Fruit fly (Drosophila melanogaster) whole organism, embryonic: ENCODE data around the gene foxo.

Experiments used
- Abd-B ChIP-seq: fragments of 200-800 bp; sonication (Bioruptor generic); optimal IDR thresholded peaks from 2 replicates; lab custom pipeline; 2018; ENCODE audit warnings: missing biosample characterization, mild to moderate bottlenecking, missing genetic modification characterization, moderate library complexity
- CG10267 ChIP-seq: fragments of 200-800 bp; sonication (Bioruptor generic); optimal IDR thresholded peaks from 2 replicates; lab custom pipeline; 2018; ENCODE audit warnings: missing biosample characterization, mild to moderate bottlenecking, missing genetic modification characterization, moderate library complexity
- CG10979 ChIP-seq: fragments of 200-800 bp; sonication (Bioruptor generic); optimal IDR thresholded peaks from 2 replicates; lab custom pipeline; 2018; ENCODE audit warnings: missing biosample characterization, mild to moderate bottlenecking, missing genetic modification characterization, moderate library complexity
- CG12659 ChIP-seq: fragments of 200-800 bp; sonication (Bioruptor generic); optimal IDR thresholded peaks from 3 replicates; lab custom pipeline; 2017; ENCODE audit warnings: mild to moderate bottlenecking, missing biosample characterization, missing genetic modification reagents, missing genetic modification characterization
- CG13296 ChIP-seq: fragments of 200-800 bp; sonication (Bioruptor generic); optimal IDR thresholded peaks from 3 replicates; lab custom pipeline; 2018; ENCODE audit warnings: missing biosample characterization, mild to moderate bottlenecking, missing genetic modification characterization
- CG15514 ChIP-seq: fragments of 200-800 bp; sonication (Bioruptor generic); optimal IDR thresholded peaks from 3 replicates; lab custom pipeline; 2017; ENCODE audit warnings: missing biosample characterization, missing genetic modification characterization, mild to moderate bottlenecking, moderate library complexity, missing genetic modification reagents
- CG15601 ChIP-seq: fragments of 200-800 bp; sonication (Bioruptor generic); optimal IDR thresholded peaks from 3 replicates; lab custom pipeline; 2019; ENCODE audit warnings: missing biosample characterization, mild to moderate bottlenecking, missing genetic modification characterization, moderate library complexity
- CG16813 ChIP-seq: fragments of 200-800 bp; sonication (Bioruptor generic); IDR thresholded peaks from 3 replicates; pipeline ENCODE4 v1.3.6; 2022; ENCODE audit warnings: missing biosample characterization, missing genetic modification characterization; ENCODE audit not compliant: partially characterized antibody
- CG16863 ChIP-seq: fragments of 200-800 bp; sonication (Bioruptor generic); optimal IDR thresholded peaks from 3 replicates; lab custom pipeline; 2016; ENCODE audit warnings: missing biosample characterization, missing genetic modification characterization
- CG17385 ChIP-seq: fragments of 200-800 bp; sonication (Bioruptor generic); optimal IDR thresholded peaks from 3 replicates; lab custom pipeline; 2018; ENCODE audit warnings: missing biosample characterization, mild to moderate bottlenecking, missing genetic modification characterization
- CG2202 ChIP-seq: fragments of 200-800 bp; sonication (Bioruptor generic); optimal IDR thresholded peaks from 2 replicates; lab custom pipeline; 2018; ENCODE audit warnings: missing biosample characterization, mild to moderate bottlenecking, missing genetic modification characterization
- CG34376 ChIP-seq: fragments of 200-800 bp; sonication (Bioruptor generic); optimal IDR thresholded peaks from 2 replicates; lab custom pipeline; 2018; ENCODE audit warnings: missing biosample characterization, mild to moderate bottlenecking, missing genetic modification characterization
- CG5180 ChIP-seq: fragments of 200-800 bp; sonication (Bioruptor generic); optimal IDR thresholded peaks from 3 replicates; lab custom pipeline; 2017; ENCODE audit warnings: missing biosample characterization, missing genetic modification characterization, mild to moderate bottlenecking, moderate library complexity, missing genetic modification reagents
- CG6689 ChIP-seq: fragments of 200-800 bp; sonication (Bioruptor generic); IDR thresholded peaks from 2 replicates; pipeline ENCODE4 v1.3.6; 2022; ENCODE audit warnings: missing biosample characterization, missing genetic modification characterization
- CG7372 ChIP-seq: fragments of 200-800 bp; sonication (Bioruptor generic); IDR thresholded peaks from 2 replicates; pipeline ENCODE4 v1.3.6; 2022; ENCODE audit warnings: missing biosample characterization, missing genetic modification characterization
- CG7928 ChIP-seq: fragments of 200-800 bp; sonication (Bioruptor generic); optimal IDR thresholded peaks from 2 replicates; lab custom pipeline; 2017; ENCODE audit warnings: missing biosample characterization, mild to moderate bottlenecking, missing genetic modification characterization
- Camta ChIP-seq: fragments of 200-800 bp; sonication (Bioruptor generic); optimal IDR thresholded peaks from 2 replicates; lab custom pipeline; 2016; ENCODE audit warnings: missing biosample characterization, missing genetic modification characterization
- CrebB ChIP-seq: fragments of 200-800 bp; sonication (Bioruptor generic); optimal IDR thresholded peaks from 3 replicates; lab custom pipeline; 2018; ENCODE audit warnings: missing biosample characterization, mild to moderate bottlenecking, missing genetic modification characterization
- Elba2 ChIP-seq: fragments of 200-800 bp; sonication (Bioruptor generic); optimal IDR thresholded peaks from 3 replicates; lab custom pipeline; 2016; ENCODE audit warnings: missing biosample characterization, missing genetic modification characterization
- Ets65A ChIP-seq: fragments of 200-800 bp; sonication (Bioruptor generic); peaks from one replicate; lab custom pipeline; 2016; ENCODE audit warnings: missing biosample characterization, missing genetic modification characterization
- HLH4C ChIP-seq: fragments of 200-800 bp; sonication (Bioruptor generic); IDR thresholded peaks from 3 replicates; pipeline ENCODE4 v1.3.6; 2022; ENCODE audit warnings: missing biosample characterization, missing genetic modification characterization; ENCODE audit not compliant: partially characterized antibody
- MESR4 ChIP-seq: fragments of 200-800 bp; sonication (Bioruptor generic); optimal IDR thresholded peaks from 2 replicates; lab custom pipeline; 2018; ENCODE audit warnings: missing biosample characterization, mild to moderate bottlenecking, missing genetic modification characterization, moderate library complexity
- Mes4 ChIP-seq: fragments of 200-800 bp; sonication (Bioruptor generic); optimal IDR thresholded peaks from 2 replicates; lab custom pipeline; 2016; ENCODE audit warnings: missing biosample characterization, missing genetic modification characterization
- Myb ChIP-seq: fragments of 200-800 bp; sonication (Bioruptor generic); optimal IDR thresholded peaks from 2 replicates; lab custom pipeline; 2016; ENCODE audit warnings: missing biosample characterization, missing genetic modification characterization
- NC2β ChIP-seq: fragments of 200-800 bp; sonication (Bioruptor generic); optimal IDR thresholded peaks from 2 replicates; lab custom pipeline; 2016; ENCODE audit warnings: missing biosample characterization, missing genetic modification characterization
- NK7.1 ChIP-seq: fragments of 200-800 bp; sonication (Bioruptor generic); optimal IDR thresholded peaks from 3 replicates; lab custom pipeline; 2016; ENCODE audit warnings: missing biosample characterization, missing genetic modification characterization
- PHDP ChIP-seq: fragments of 200-800 bp; sonication (Bioruptor generic); optimal IDR thresholded peaks from 3 replicates; lab custom pipeline; 2018; ENCODE audit warnings: missing biosample characterization, mild to moderate bottlenecking, missing genetic modification characterization, moderate library complexity
- Sox100B ChIP-seq: fragments of 200-800 bp; sonication (Bioruptor generic); optimal IDR thresholded peaks from 3 replicates; lab custom pipeline; 2018; ENCODE audit warnings: missing biosample characterization, mild to moderate bottlenecking, missing genetic modification characterization
- Spps ChIP-seq: fragments of 200-800 bp; sonication (Bioruptor generic); optimal IDR thresholded peaks from 2 replicates; lab custom pipeline; 2018; ENCODE audit warnings: missing biosample characterization, mild to moderate bottlenecking, missing genetic modification characterization
- Sry-δ ChIP-seq: fragments of 200-800 bp; sonication (Bioruptor generic); optimal IDR thresholded peaks from 2 replicates; lab custom pipeline; 2016; ENCODE audit warnings: missing biosample characterization, missing genetic modification characterization
- aop ChIP-seq: fragments of 200-800 bp; sonication (Bioruptor generic); IDR thresholded peaks from 2 replicates; pipeline ENCODE4 v1.3.6; 2022; ENCODE audit warnings: missing biosample characterization, missing genetic modification characterization
- bbx ChIP-seq: fragments of 200-800 bp; sonication (Bioruptor generic); IDR thresholded peaks from 2 replicates; pipeline ENCODE4 v1.3.6; 2022; ENCODE audit warnings: missing biosample characterization, missing genetic modification characterization; ENCODE audit not compliant: partially characterized antibody
- cad ChIP-seq: fragments of >200 bp; optimal IDR thresholded peaks from 2 replicates; lab custom pipeline; 2017; ENCODE audit warnings: missing biosample characterization, missing genetic modification characterization
- cg ChIP-seq: fragments of 200-800 bp; sonication (Bioruptor generic); optimal IDR thresholded peaks from 3 replicates; lab custom pipeline; 2019; ENCODE audit warnings: missing biosample characterization, mild to moderate bottlenecking, missing genetic modification characterization, moderate library complexity
- eyg ChIP-seq: fragments of 200-800 bp; sonication (Bioruptor generic); optimal IDR thresholded peaks from 3 replicates; lab custom pipeline; 2016; ENCODE audit warnings: missing biosample characterization, missing genetic modification characterization
- ftz-f1 ChIP-seq: fragments of 200-800 bp; sonication (Bioruptor generic); optimal IDR thresholded peaks from 2 replicates; lab custom pipeline; 2016; ENCODE audit warnings: missing biosample characterization, missing genetic modification characterization
- inv ChIP-seq: fragments of 200-800 bp; sonication (Bioruptor generic); IDR thresholded peaks from 2 replicates; pipeline ENCODE4 v1.3.6; 2022; ENCODE audit warnings: missing biosample characterization, missing genetic modification characterization; ENCODE audit not compliant: partially characterized antibody
- kah ChIP-seq: fragments of 200-800 bp; sonication (Bioruptor generic); optimal IDR thresholded peaks from 2 replicates; lab custom pipeline; 2018; ENCODE audit warnings: missing biosample characterization, mild to moderate bottlenecking, missing genetic modification characterization
- klu ChIP-seq: fragments of 200-800 bp; sonication (Bioruptor generic); IDR thresholded peaks from 2 replicates; pipeline ENCODE4 v1.3.6; 2022; ENCODE audit warnings: missing biosample characterization, missing genetic modification characterization
- lilli ChIP-seq: fragments of 200-800 bp; sonication (Bioruptor generic); optimal IDR thresholded peaks from 3 replicates; lab custom pipeline; 2016; ENCODE audit warnings: missing biosample characterization, missing genetic modification characterization
- lov ChIP-seq, 2 experiments: fragments of 200-800 bp in 1 of 2; fragments of >200 bp in 1 of 2; sonication (Bioruptor generic) in 1 of 2; IDR thresholded peaks in 1 of 2; optimal IDR thresholded peaks in 1 of 2; 2 replicates in 1 of 2; 3 replicates in 1 of 2; pipeline versions ENCODE4 v1.3.6 to Lab custom; 2017 to 2022; ENCODE audit warnings: missing biosample characterization in 1 of 2, missing genetic modification characterization in 1 of 2
- pnt ChIP-seq: fragments of 200-800 bp; sonication (Bioruptor generic); optimal IDR thresholded peaks from 3 replicates; lab custom pipeline; 2016; ENCODE audit warnings: missing biosample characterization, missing genetic modification characterization
- so ChIP-seq: fragments of 200-800 bp; sonication (Bioruptor generic); IDR thresholded peaks from 3 replicates; pipeline ENCODE4 v1.3.6; 2022; ENCODE audit warnings: missing biosample characterization, missing genetic modification characterization
- stc ChIP-seq: fragments of 200-800 bp; sonication (Bioruptor generic); IDR thresholded peaks from 2 replicates; pipeline ENCODE4 v1.3.6; 2022; ENCODE audit warnings: missing biosample characterization, missing genetic modification characterization
- stwl ChIP-seq: fragments of 200-800 bp; sonication (Bioruptor generic); optimal IDR thresholded peaks from 3 replicates; lab custom pipeline; 2018; ENCODE audit warnings: missing biosample characterization, mild to moderate bottlenecking, missing genetic modification characterization, moderate library complexity

foxo gene

DNA sequence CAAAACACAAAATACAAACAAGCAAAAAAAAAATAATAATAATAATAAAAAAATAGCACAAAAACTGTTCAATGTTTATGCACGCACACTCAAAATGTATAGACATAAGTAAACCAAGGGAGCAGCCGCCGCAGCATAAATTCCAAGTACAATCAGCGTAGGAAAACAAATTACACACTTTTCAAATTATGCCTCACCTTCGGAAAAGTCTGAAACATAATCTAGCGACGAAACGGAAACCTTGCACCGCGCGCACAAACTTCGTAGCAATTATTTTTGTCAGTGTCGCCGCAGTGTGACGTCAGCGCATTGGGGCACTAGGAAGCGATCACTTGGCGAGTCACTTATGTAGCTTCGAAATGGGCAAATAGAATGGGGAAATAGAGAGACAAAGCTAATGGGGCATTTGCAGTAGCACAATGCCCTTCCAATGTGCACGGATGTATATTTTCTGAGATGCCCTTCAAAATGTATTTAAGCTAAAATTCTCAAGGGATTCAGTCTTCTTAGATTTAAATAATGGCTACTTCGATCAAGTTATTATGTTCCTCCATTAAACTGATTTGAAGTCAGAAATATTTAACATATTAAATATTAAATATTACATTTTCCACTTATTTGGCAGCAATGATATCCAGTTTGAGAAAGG lies 39.9 kb upstream of the foxo start (continued):
- no peak for TF ChIP-seq lov (optimal IDR thresholded peaks at IDR 0.05; lab: Kevin White, UChicago)
- 0 out of 3 replicates have a peak, but pooled peaks have one; percentile 44 for TF ChIP-seq lov (GFP tag; IDR thresholded peaks at IDR 0.05; lab: Robert Waterston, UW)
- TF ChIP-seq PHDP (tag; lab: Kevin White, UChicago) = peak; percentile 41
- no peak for TF ChIP-seq MESR4 (GFP tag; lab: Kevin White, UChicago)
- TF ChIP-seq inv (GFP tag; lab: Robert Waterston, UW) = no peak
- peak; percentile 59 for TF ChIP-seq CG12659 (GFP tag; lab: Kevin White, UChicago)
- TF ChIP-seq, all 482 proteins: peak for 263

DNA sequence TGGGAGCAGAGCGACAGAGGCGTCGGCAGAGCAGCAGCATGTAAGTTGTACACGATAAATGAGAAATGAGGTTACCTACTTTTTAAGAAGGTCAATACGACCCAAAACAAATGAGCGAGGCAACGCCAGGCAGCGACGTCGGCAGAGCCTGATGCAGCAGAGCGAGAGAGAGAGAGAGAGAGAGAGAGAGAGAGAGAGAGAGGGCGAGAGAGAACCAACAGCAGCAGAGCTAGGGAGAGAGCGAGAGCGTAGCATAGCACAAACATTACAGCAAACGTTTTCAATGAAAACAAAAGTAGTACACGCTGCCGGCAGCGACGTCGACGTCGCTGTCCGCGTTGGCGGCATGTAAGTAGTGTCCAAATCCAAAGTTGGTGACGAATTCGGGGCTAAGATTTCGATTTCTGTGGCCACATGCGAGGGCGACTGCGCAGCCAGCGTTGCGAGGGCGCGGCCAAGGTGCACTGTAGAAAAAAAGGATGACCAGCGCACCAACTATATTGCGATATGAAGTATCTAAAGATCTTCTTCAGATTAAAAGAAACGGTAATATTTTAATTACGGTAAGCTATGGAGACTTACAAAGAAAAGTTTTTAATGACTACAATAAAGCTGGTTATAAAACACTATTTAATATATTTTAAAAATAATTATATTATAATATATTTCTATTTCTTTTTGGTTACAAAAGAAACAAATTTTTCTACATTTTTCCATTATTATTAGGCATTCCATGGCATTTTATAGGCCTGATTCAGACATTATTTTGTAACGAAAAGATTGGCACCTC lies 38.9 kb upstream of the foxo start:
- TF ChIP-seq NK7.1 (GFP tag; lab: Kevin White, UChicago) = no peak
- no peak for TF ChIP-seq Sry-δ (GFP tag; lab: Kevin White, UChicago)
- TF ChIP-seq Ets65A (GFP tag; lab: Kevin White, UChicago) = peak; percentile 88
- peak; percentile 20 for TF ChIP-seq CG2202 (tag; lab: Kevin White, UChicago)
- peak; percentile 60 for TF ChIP-seq CG7372
- TF ChIP-seq CG6689 (GFP tag; lab: Robert Waterston, UW) = peak; percentile 86
- peak; percentile 38 for TF ChIP-seq lilli
- peak; percentile 18 for TF ChIP-seq Myb (GFP tag; lab: Kevin White, UChicago)
- TF ChIP-seq CG10979 (tag; lab: Kevin White, UChicago) = peak; percentile 85
- peak; percentile 70 for TF ChIP-seq CG15514 (GFP tag; lab: Kevin White, UChicago)
- no peak for TF ChIP-seq Mes4 (GFP tag; lab: Kevin White, UChicago)
- TF ChIP-seq pnt = peak; percentile 31
- peak; percentile 77 for TF ChIP-seq CG17385 (GFP tag; lab: Kevin White, UChicago)
- TF ChIP-seq CG7928 = no peak
- TF ChIP-seq NC2β (GFP tag; lab: Kevin White, UChicago) = peak; percentile 18
- TF ChIP-seq CrebB (tag; lab: Kevin White, UChicago) = no peak
- TF ChIP-seq CG13296 (GFP tag; lab: Kevin White, UChicago) = peak; percentile 88
- no peak for TF ChIP-seq HLH4C
- peak; percentile 66; the same call in 1 of the 2 replicates for TF ChIP-seq klu (GFP tag; lab: Robert Waterston, UW)
- TF ChIP-seq CG34376 (GFP tag; lab: Kevin White, UChicago) = peak; percentile 56
- TF ChIP-seq CG15601 = peak; percentile 67
- peak; percentile 88 for TF ChIP-seq stc (GFP tag; lab: Robert Waterston, UW)
- TF ChIP-seq Abd-B (GFP tag; lab: Kevin White, UChicago) = peak; percentile 90
- peak; percentile 86; the same call in 2 of the 3 replicates for TF ChIP-seq so (GFP tag; lab: Robert Waterston, UW)
- TF ChIP-seq cg (GFP tag; lab: Kevin White, UChicago) = peak; percentile 69
- TF ChIP-seq cad (GFP tag; lab: Kevin White, UChicago) = no peak
- TF ChIP-seq kah (GFP tag; lab: Kevin White, UChicago) = peak; percentile 64
- no peak for TF ChIP-seq Elba2 (GFP tag; lab: Kevin White, UChicago)
- TF ChIP-seq CG16863 = peak; percentile 31
- no peak for TF ChIP-seq aop (GFP tag; lab: Robert Waterston, UW)
- no peak for TF ChIP-seq CG16813 (GFP tag; lab: Robert Waterston, UW)
- TF ChIP-seq bbx (GFP tag; lab: Robert Waterston, UW) = 0 out of 2 replicates have a peak, but pooled peaks have one; percentile 25
- no peak for TF ChIP-seq stwl (tag; lab: Kevin White, UChicago)
- TF ChIP-seq ftz-f1 (GFP tag; lab: Kevin White, UChicago) = peak; percentile 76
- TF ChIP-seq CG10267 (tag; lab: Kevin White, UChicago) = peak; percentile 77
- peak; percentile 95 for TF ChIP-seq Sox100B (GFP tag; lab: Kevin White, UChicago)
- no peak for TF ChIP-seq Spps (tag; lab: Kevin White, UChicago)
- TF ChIP-seq Camta (GFP tag; lab: Kevin White, UChicago) = no peak
- TF ChIP-seq CG5180 = peak; percentile 78
- TF ChIP-seq eyg (GFP tag; lab: Kevin White, UChicago) = no peak
